Fruit fly (Drosophila melanogaster) whole organism, pupa: Measurements from ENCODE around the gene raskol.

ENCODE experiments used
- CG10348 ChIP-seq: fragments of 200-800 bp; sonication (Bioruptor generic); IDR thresholded peaks from 2 replicates; pipeline ENCODE4 v1.3.6; 2022; ENCODE audit warnings: missing biosample characterization, missing genetic modification characterization
- CG12605 ChIP-seq: fragments of 200-800 bp; sonication (Bioruptor generic); IDR thresholded peaks from 2 replicates; pipeline ENCODE4 v1.3.6; 2022; ENCODE audit warnings: missing biosample characterization, missing genetic modification characterization
- CG14655 ChIP-seq: fragments of 200-800 bp; sonication (Bioruptor generic); optimal IDR thresholded peaks from 3 replicates; lab custom pipeline; 2017; ENCODE audit warnings: mild to moderate bottlenecking, missing biosample characterization, missing genetic modification reagents, missing genetic modification characterization
- CG15710 ChIP-seq: fragments of 200-800 bp; sonication (Bioruptor generic); optimal IDR thresholded peaks from 2 replicates; lab custom pipeline; 2018; ENCODE audit warnings: missing biosample characterization, mild to moderate bottlenecking, missing genetic modification characterization, moderate library complexity
- CG17806 ChIP-seq: fragments of 200-800 bp; sonication (Bioruptor generic); optimal IDR thresholded peaks from 2 replicates; lab custom pipeline; 2018; ENCODE audit warnings: missing biosample characterization, mild to moderate bottlenecking, missing genetic modification characterization, moderate library complexity
- CG32121 ChIP-seq: fragments of 200-800 bp; sonication (Bioruptor generic); IDR thresholded peaks from 2 replicates; pipeline ENCODE4 v1.3.6; 2022; ENCODE audit warnings: missing biosample characterization, missing genetic modification characterization
- CG34367 ChIP-seq: fragments of 200-800 bp; sonication (Bioruptor generic); optimal IDR thresholded peaks from 2 replicates; lab custom pipeline; 2018; ENCODE audit warnings: missing biosample characterization, mild to moderate bottlenecking, missing genetic modification characterization
- CG4496 ChIP-seq: fragments of 200-800 bp; sonication (Bioruptor generic); IDR thresholded peaks from 3 replicates; pipeline ENCODE4 v1.3.6; 2022; ENCODE audit warnings: missing biosample characterization, missing genetic modification characterization
- CG8159 ChIP-seq: fragments of 200-800 bp; sonication (Bioruptor generic); optimal IDR thresholded peaks from 3 replicates; lab custom pipeline; 2018; ENCODE audit warnings: missing biosample characterization, mild to moderate bottlenecking, missing genetic modification characterization, moderate library complexity
- CG8301 ChIP-seq: fragments of 200-800 bp; sonication (Bioruptor generic); optimal IDR thresholded peaks from 2 replicates; lab custom pipeline; 2018; ENCODE audit warnings: missing biosample characterization, mild to moderate bottlenecking, missing genetic modification characterization
- CG9948 ChIP-seq: fragments of 200-800 bp; sonication (Bioruptor generic); optimal IDR thresholded peaks from 2 replicates; lab custom pipeline; 2018; ENCODE audit warnings: missing biosample characterization, mild to moderate bottlenecking, missing genetic modification characterization, moderate library complexity
- D1 ChIP-seq: fragments of 200-800 bp; sonication (Bioruptor generic); optimal IDR thresholded peaks from 2 replicates; lab custom pipeline; 2018; ENCODE audit warnings: missing biosample characterization, mild to moderate bottlenecking, missing genetic modification characterization, moderate library complexity
- EcR ChIP-seq: fragments of 200-800 bp; sonication (Bioruptor generic); optimal IDR thresholded peaks from 3 replicates; lab custom pipeline; 2019; ENCODE audit warnings: missing biosample characterization, missing genetic modification characterization, mild to moderate bottlenecking, moderate library complexity, missing genetic modification reagents
- Ets98B ChIP-seq: fragments of 200-800 bp; sonication (Bioruptor generic); IDR thresholded peaks from 2 replicates; pipeline ENCODE4 v1.3.6; 2022; ENCODE audit warnings: missing biosample characterization, missing genetic modification characterization
- Pif1A ChIP-seq: fragments of 200-800 bp; sonication (Bioruptor generic); optimal IDR thresholded peaks from 3 replicates; lab custom pipeline; 2016; ENCODE audit warnings: missing biosample characterization, missing genetic modification characterization
- Pif1B ChIP-seq: fragments of 200-800 bp; sonication (Bioruptor generic); optimal IDR thresholded peaks from 3 replicates; lab custom pipeline; 2016; ENCODE audit warnings: missing biosample characterization, missing genetic modification characterization
- Snoo ChIP-seq: fragments of 200-800 bp; sonication (Bioruptor generic); optimal IDR thresholded peaks from 3 replicates; lab custom pipeline; 2017; ENCODE audit warnings: missing biosample characterization, mild to moderate bottlenecking, missing genetic modification characterization, inconsistent platforms
- fd96Ca ChIP-seq: fragments of 200-800 bp; sonication (Bioruptor generic); IDR thresholded peaks from 3 replicates; pipeline ENCODE4 v1.3.6; 2022; ENCODE audit warnings: missing biosample characterization, missing genetic modification characterization
- gl ChIP-seq: fragments of 200-800 bp; sonication (Bioruptor generic); optimal IDR thresholded peaks from 2 replicates; lab custom pipeline; 2018; ENCODE audit warnings: missing biosample characterization, mild to moderate bottlenecking, missing genetic modification characterization
- rn ChIP-seq: fragments of 200-800 bp; sonication (Bioruptor generic); IDR thresholded peaks from 2 replicates; pipeline ENCODE4 v1.3.6; 2022; ENCODE audit warnings: missing biosample characterization, missing genetic modification characterization

Gene raskol

dm6 chrX:17710273-17711085, 535 bp downstream of the raskol start:
- TF ChIP-seq CG9948 (tag; lab: Kevin White, UChicago) (no peak), CG8159 (no peak), CG12605 (GFP tag; lab: Robert Waterston, UW) (no peak), CG14655 (GFP tag; lab: Kevin White, UChicago) (no peak), EcR (no peak), D1 (tag; lab: Kevin White, UChicago) (no peak), Ets98B (GFP tag; lab: Robert Waterston, UW) (no peak), CG4496 (GFP tag; lab: Robert Waterston, UW) (no peak), CG15710 (tag; lab: Kevin White, UChicago) (no peak), fd96Ca (GFP tag; lab: Robert Waterston, UW) (no peak), Snoo (tag; lab: Kevin White, UChicago) (no peak), rn (GFP tag; lab: Robert Waterston, UW) (no peak), CG17806 (tag; lab: Kevin White, UChicago) (no peak), CG8301 (tag; lab: Kevin White, UChicago) (no peak)

dm6 chrX:17711916-17712315, 2.0 kb downstream of the raskol start:
- TF ChIP-seq rn (GFP tag; lab: Robert Waterston, UW) = no peak
- no peak for TF ChIP-seq Ets98B (GFP tag; lab: Robert Waterston, UW)
- TF ChIP-seq CG14655 (GFP tag; lab: Kevin White, UChicago) = no peak

- TF ChIP-seq Ets98B (GFP tag; lab: Robert Waterston, UW) (no peak), CG9948 (tag; lab: Kevin White, UChicago) (peak; percentile 11), EcR (no peak), CG8159 (no peak), CG17806 (tag; lab: Kevin White, UChicago) (no peak)
Measured at dm6 chrX:17712466-17712865, 2.5 kb downstream of the raskol start.

dm6 chrX:17712995-17713739, 3.2 kb downstream of the raskol start:
- TF ChIP-seq CG17806 (tag; lab: Kevin White, UChicago) = peak; percentile 44
- TF ChIP-seq CG14655 (GFP tag; lab: Kevin White, UChicago) = peak; percentile 70
- TF ChIP-seq gl (tag; lab: Kevin White, UChicago) = no peak
- TF ChIP-seq CG4496 (GFP tag; lab: Robert Waterston, UW) = peak; percentile 62
- TF ChIP-seq Snoo (tag; lab: Kevin White, UChicago) = no peak
- TF ChIP-seq CG8159 = peak; percentile 39
- peak; percentile 8; the same call in 1 of the 2 replicates for TF ChIP-seq Ets98B (GFP tag; lab: Robert Waterston, UW)
- TF ChIP-seq CG9948 (tag; lab: Kevin White, UChicago) = peak; percentile 18
- TF ChIP-seq Pif1B (GFP tag; lab: Kevin White, UChicago) = peak; percentile 3
- no peak for TF ChIP-seq CG12605 (GFP tag; lab: Robert Waterston, UW)
- TF ChIP-seq fd96Ca (GFP tag; lab: Robert Waterston, UW) = no peak
- TF ChIP-seq Pif1A = no peak
- TF ChIP-seq CG8301 (tag; lab: Kevin White, UChicago) = peak; percentile 54
- TF ChIP-seq, all 21 proteins: peak for 8

dm6 chrX:17713740-17714135, 3.8 kb downstream of the raskol start:
- peak; percentile 60 for TF ChIP-seq CG14655 (GFP tag; lab: Kevin White, UChicago)
- TF ChIP-seq CG17806 (tag; lab: Kevin White, UChicago) = no peak
- peak; percentile 49 for TF ChIP-seq Pif1A
- TF ChIP-seq rn (GFP tag; lab: Robert Waterston, UW) = 0 out of 2 replicates have a peak, but pooled peaks have one; percentile 20
- TF ChIP-seq CG12605 (GFP tag; lab: Robert Waterston, UW) = peak; percentile 78
- TF ChIP-seq CG10348 (GFP tag; lab: Robert Waterston, UW) = peak; percentile 49; the same call in 1 of the 2 replicates
- no peak for TF ChIP-seq EcR
- peak; percentile 83 for TF ChIP-seq Ets98B (GFP tag; lab: Robert Waterston, UW)
- TF ChIP-seq CG9948 (tag; lab: Kevin White, UChicago) = peak; percentile 10
- TF ChIP-seq CG8301 (tag; lab: Kevin White, UChicago) = peak; percentile 48
- TF ChIP-seq CG34367 (tag; lab: Kevin White, UChicago) = no peak
- TF ChIP-seq D1 (tag; lab: Kevin White, UChicago) = no peak
- peak; percentile 88 for TF ChIP-seq fd96Ca (GFP tag; lab: Robert Waterston, UW)
- peak; percentile 92 for TF ChIP-seq CG4496 (GFP tag; lab: Robert Waterston, UW)
- TF ChIP-seq CG32121 = peak; percentile 84
- TF ChIP-seq, all 21 proteins: peak for 11

dm6 chrX:17714976-17715375, 5.0 kb downstream of the raskol start:
- TF ChIP-seq CG8301 (tag; lab: Kevin White, UChicago) (peak; percentile 22), CG8159 (no peak), CG14655 (GFP tag; lab: Kevin White, UChicago) (peak; percentile 35)
